Worm (Caenorhabditis elegans): ENCODE measurements around the gene pnn-1.

Gene pnn-1

ce11 chrV:12970575-12971160 lies at the start of gene pnn-1:
Gene pnn-1 (plus strand): TSS chrV:12971110.
- TF ChIP-seq med-1 (GFP tag; optimal IDR thresholded peaks at IDR 0.05; ENCODE audit: insufficient read depth) (no peak), ztf-23 (GFP tag; IDR thresholded peaks at IDR 0.05) (no peak), klf-2 (GFP tag; conservative IDR thresholded peaks at IDR 0.05) (no peak), cog-1 (tag; optimal IDR thresholded peaks at IDR 0.05) (no peak), tab-1 (GFP tag; IDR thresholded peaks at IDR 0.05) (no peak), ztf-29 (GFP tag; IDR thresholded peaks at IDR 0.05) (no peak), T22C8.4 (GFP tag; IDR thresholded peaks at IDR 0.05) (no peak), flt-1 (GFP tag; IDR thresholded peaks at IDR 0.05) (no peak), ref-1 (GFP tag; conservative IDR thresholded peaks at IDR 0.05) (no peak)

- no peak for TF ChIP-seq tab-1 (GFP tag; IDR thresholded peaks at IDR 0.05)
- no peak for TF ChIP-seq med-1 (GFP tag; optimal IDR thresholded peaks at IDR 0.05; ENCODE audit: insufficient read depth)
- no peak for TF ChIP-seq ztf-23 (GFP tag; IDR thresholded peaks at IDR 0.05)
- TF ChIP-seq klf-2 (GFP tag; conservative IDR thresholded peaks at IDR 0.05), result no peak
- no peak for TF ChIP-seq ref-1 (GFP tag; conservative IDR thresholded peaks at IDR 0.05)
- TF ChIP-seq flt-1 (GFP tag; IDR thresholded peaks at IDR 0.05), result no peak
- no peak for TF ChIP-seq T22C8.4 (GFP tag; IDR thresholded peaks at IDR 0.05)
- TF ChIP-seq cog-1 (tag; optimal IDR thresholded peaks at IDR 0.05), result no peak
These were observed 49.2 kb upstream of the pnn-1 start for ce11 chrV:12921680-12922079.

- TF ChIP-seq ref-1 (GFP tag; conservative IDR thresholded peaks at IDR 0.05) (no peak), tab-1 (GFP tag; IDR thresholded peaks at IDR 0.05) (no peak), med-1 (GFP tag; optimal IDR thresholded peaks at IDR 0.05; ENCODE audit: insufficient read depth) (no peak), cog-1 (tag; optimal IDR thresholded peaks at IDR 0.05) (no peak), flt-1 (GFP tag; IDR thresholded peaks at IDR 0.05) (no peak), T22C8.4 (GFP tag; IDR thresholded peaks at IDR 0.05) (no peak), ztf-23 (GFP tag; IDR thresholded peaks at IDR 0.05) (no peak), ztf-29 (GFP tag; IDR thresholded peaks at IDR 0.05) (no peak), klf-2 (GFP tag; conservative IDR thresholded peaks at IDR 0.05) (no peak)
These were observed 48.6 kb upstream of the pnn-1 start, which contains the start of gene dhrs-4 for ce11 chrV:12922308-12922707. Gene dhrs-4 (plus strand): TSS chrV:12922608.

DNA sequence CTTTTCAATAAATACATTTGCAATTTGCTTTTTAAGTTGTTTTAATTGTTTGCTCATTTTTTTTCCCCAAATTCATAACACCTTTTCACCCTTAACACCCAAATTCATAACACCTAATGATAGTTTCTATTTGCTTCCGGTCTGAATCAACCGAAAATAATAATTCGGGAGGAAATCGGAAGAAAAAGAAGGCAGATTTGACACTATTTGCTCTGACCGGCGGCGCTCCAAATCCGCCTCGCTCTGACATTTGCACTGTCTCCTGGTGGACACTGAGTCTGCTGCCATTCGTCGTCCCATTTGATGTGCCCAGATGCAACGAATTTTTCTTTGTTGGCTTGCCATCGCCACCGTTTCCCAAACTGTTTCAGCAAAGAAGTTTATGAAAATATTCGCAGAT lies 46.8 kb upstream of the pnn-1 start, which contains the start of gene pqn-67:
TSS of gene pqn-67 (plus strand) at position 301 of the 400 bp plus-strand sequence.
- no peak for TF ChIP-seq T22C8.4 (GFP tag; IDR thresholded peaks at IDR 0.05)
- no peak for TF ChIP-seq flt-1 (GFP tag; IDR thresholded peaks at IDR 0.05)
- no peak for TF ChIP-seq ztf-29 (GFP tag; IDR thresholded peaks at IDR 0.05)
- TF ChIP-seq med-1 (GFP tag; optimal IDR thresholded peaks at IDR 0.05; ENCODE audit: insufficient read depth), result no peak
- no peak for TF ChIP-seq ztf-23 (GFP tag; IDR thresholded peaks at IDR 0.05)
- no peak for TF ChIP-seq cog-1 (tag; optimal IDR thresholded peaks at IDR 0.05)
- TF ChIP-seq klf-2 (GFP tag; conservative IDR thresholded peaks at IDR 0.05), result no peak
- TF ChIP-seq tab-1 (GFP tag; IDR thresholded peaks at IDR 0.05), result no peak
- no peak for TF ChIP-seq ref-1 (GFP tag; conservative IDR thresholded peaks at IDR 0.05)

DNA sequence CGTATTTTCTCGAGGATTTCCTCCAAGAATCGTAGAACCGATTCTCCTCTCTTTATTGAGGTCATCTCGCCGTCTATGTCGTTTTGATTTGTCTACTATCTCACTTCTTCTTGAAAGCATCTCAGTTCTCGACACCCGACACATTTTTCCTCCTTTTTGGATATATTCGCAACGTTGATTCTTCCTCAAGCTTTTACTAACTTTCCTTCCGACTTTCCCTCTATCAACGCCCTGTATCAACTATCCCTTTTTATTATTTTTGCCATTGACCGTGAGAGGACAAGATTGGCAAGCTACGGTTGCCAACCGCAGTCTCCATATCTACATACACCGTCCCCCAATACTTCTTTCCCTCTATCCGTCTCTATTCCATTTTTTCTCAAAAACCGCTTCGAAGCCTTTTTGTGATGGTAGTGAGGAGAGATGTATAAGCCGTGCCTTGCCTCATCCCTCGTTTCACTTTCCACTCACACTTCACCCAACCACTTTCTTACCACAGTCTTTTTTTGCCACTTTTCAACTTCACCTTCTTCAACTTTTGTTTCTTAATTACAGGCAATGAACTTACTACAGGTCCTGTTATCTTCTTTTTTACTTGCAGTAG lies 41.9 kb upstream of the pnn-1 start, which contains the start of gene T16G1.2:
TSS of gene T16G1.2 (plus strand) at position 554 of the 604 bp plus-strand sequence.
- TF ChIP-seq ztf-29 (GFP tag; IDR thresholded peaks at IDR 0.05) (no peak), med-1 (GFP tag; optimal IDR thresholded peaks at IDR 0.05; ENCODE audit: insufficient read depth) (no peak), flt-1 (GFP tag; IDR thresholded peaks at IDR 0.05) (no peak), ztf-23 (GFP tag; IDR thresholded peaks at IDR 0.05) (no peak), T22C8.4 (GFP tag; IDR thresholded peaks at IDR 0.05) (no peak), ref-1 (GFP tag; conservative IDR thresholded peaks at IDR 0.05) (no peak), klf-2 (GFP tag; conservative IDR thresholded peaks at IDR 0.05) (no peak), cog-1 (tag; optimal IDR thresholded peaks at IDR 0.05) (no peak), tab-1 (GFP tag; IDR thresholded peaks at IDR 0.05) (no peak)

ce11 chrV:12933654-12934053 lies 37.3 kb upstream of the pnn-1 start:
- no peak for TF ChIP-seq T22C8.4 (GFP tag; IDR thresholded peaks at IDR 0.05)
- TF ChIP-seq ztf-29 (GFP tag; IDR thresholded peaks at IDR 0.05), result no peak
- TF ChIP-seq med-1 (GFP tag; optimal IDR thresholded peaks at IDR 0.05; ENCODE audit: insufficient read depth), result no peak
- TF ChIP-seq cog-1 (tag; optimal IDR thresholded peaks at IDR 0.05), result no peak
- TF ChIP-seq tab-1 (GFP tag; IDR thresholded peaks at IDR 0.05), result no peak
- TF ChIP-seq ref-1 (GFP tag; conservative IDR thresholded peaks at IDR 0.05), result no peak

ce11 chrV:12934976-12935375 lies 35.9 kb upstream of the pnn-1 start, which contains the start of gene T16G1.7:
Gene T16G1.7 (minus strand): TSS chrV:12935112.
- TF ChIP-seq ref-1 (GFP tag; conservative IDR thresholded peaks at IDR 0.05) (no peak), ztf-23 (GFP tag; IDR thresholded peaks at IDR 0.05) (no peak), klf-2 (GFP tag; conservative IDR thresholded peaks at IDR 0.05) (no peak), cog-1 (tag; optimal IDR thresholded peaks at IDR 0.05) (no peak), med-1 (GFP tag; optimal IDR thresholded peaks at IDR 0.05; ENCODE audit: insufficient read depth) (no peak), T22C8.4 (GFP tag; IDR thresholded peaks at IDR 0.05) (no peak), ztf-29 (GFP tag; IDR thresholded peaks at IDR 0.05) (no peak), tab-1 (GFP tag; IDR thresholded peaks at IDR 0.05) (no peak), flt-1 (GFP tag; IDR thresholded peaks at IDR 0.05) (no peak)

DNA sequence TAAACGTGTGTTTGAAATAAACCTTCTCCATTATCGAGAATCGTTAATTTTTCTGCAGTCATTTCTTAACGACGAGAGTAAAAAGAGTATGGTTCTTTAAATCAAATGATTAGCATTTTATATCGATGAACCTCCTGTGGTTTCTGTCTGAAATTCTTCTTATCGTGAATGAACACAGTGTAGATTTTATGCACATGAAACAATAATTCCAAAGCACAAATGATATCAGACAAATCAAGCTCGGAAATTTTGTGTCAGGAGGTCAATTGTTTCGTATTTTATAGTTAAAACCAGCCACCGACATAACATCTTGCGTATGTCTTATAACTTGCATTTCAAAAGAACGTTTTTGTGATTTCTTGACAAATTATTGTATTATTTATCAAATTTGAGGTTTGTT lies 33.8 kb upstream of the pnn-1 start, which contains the start of gene T16G1.6:
TSS of gene T16G1.6 (minus strand) at position 77 of the 400 bp plus-strand sequence.
- TF ChIP-seq klf-2 (GFP tag; conservative IDR thresholded peaks at IDR 0.05) (no peak), tab-1 (GFP tag; IDR thresholded peaks at IDR 0.05) (no peak)

- no peak for TF ChIP-seq klf-2 (GFP tag; conservative IDR thresholded peaks at IDR 0.05)
- TF ChIP-seq cog-1 (tag; optimal IDR thresholded peaks at IDR 0.05), result no peak
- TF ChIP-seq ztf-29 (GFP tag; IDR thresholded peaks at IDR 0.05), result no peak
These were observed 31.5 kb upstream of the pnn-1 start, which contains the start of gene T16G1.5 for ce11 chrV:12939434-12939833. Gene T16G1.5 (minus strand): TSS chrV:12939552.
